Worm (Caenorhabditis elegans) whole organism, late embryonic: ENCODE data around the gene R10E9.3.
A peak's percentile ranks its signal among the peaks of the same experiment; 100 is the strongest.

Experiments used
- C08G9.2 ChIP-seq: sonication (generic microtip); optimal IDR thresholded peaks from 2 replicates; lab custom pipeline; 2016; ENCODE audit warnings: mild to moderate bottlenecking, missing genetic modification characterization, moderate library complexity, missing compliant biosample characterization
- C38D4.7 ChIP-seq: fragments of 200-800 bp; sonication (Bioruptor generic); optimal IDR thresholded peaks from 2 replicates; lab custom pipeline; 2018; ENCODE audit warnings: mild to moderate bottlenecking, missing genetic modification characterization, moderate library complexity, missing compliant biosample characterization
- K09A11.1 ChIP-seq: sonication (generic microtip); optimal IDR thresholded peaks from 2 replicates; lab custom pipeline; 2017; ENCODE audit warnings: antibody characterized with exemption, mild to moderate bottlenecking, missing genetic modification characterization, missing compliant biosample characterization; ENCODE audit not compliant: insufficient read depth
- Y22D7AL.16 ChIP-seq: sonication (generic microtip); optimal IDR thresholded peaks from 2 replicates; lab custom pipeline; 2016; ENCODE audit warnings: missing genetic modification characterization, missing compliant biosample characterization
- ama-1 ChIP-seq: fragments of 150-350 bp; optimal IDR thresholded peaks from 2 replicates; lab custom pipeline; 2014
- ceh-18 ChIP-seq: sonication (generic microtip); optimal IDR thresholded peaks from 2 replicates; lab custom pipeline; 2016; ENCODE audit warnings: missing genetic modification characterization, missing compliant biosample characterization
- ceh-19 ChIP-seq: fragments of 200-800 bp; sonication (Bioruptor generic); optimal IDR thresholded peaks from 2 replicates; lab custom pipeline; 2018; ENCODE audit warnings: mild to moderate bottlenecking, missing genetic modification characterization, missing compliant biosample characterization
- ceh-24 ChIP-seq: sonication (generic microtip); optimal IDR thresholded peaks from 2 replicates; lab custom pipeline; 2016; ENCODE audit warnings: mild to moderate bottlenecking, missing genetic modification characterization, missing compliant biosample characterization
- ceh-30 ChIP-seq: fragments of 150-350 bp; optimal IDR thresholded peaks from 2 replicates; lab custom pipeline; 2014; ENCODE audit warnings: missing biosample characterization, missing genetic modification characterization
- ceh-45 ChIP-seq: fragments of 200-800 bp; sonication (Bioruptor generic); IDR thresholded peaks from 2 replicates; pipeline ENCODE4 v1.3.6; 2022; ENCODE audit warnings: missing genetic modification reagents, missing genetic modification characterization, missing compliant biosample characterization
- ceh-9 ChIP-seq: sonication (generic microtip); optimal IDR thresholded peaks from 2 replicates; lab custom pipeline; 2016; ENCODE audit warnings: mild to moderate bottlenecking, missing genetic modification characterization, inconsistent platforms, missing compliant biosample characterization
- che-1 ChIP-seq: sonication (generic microtip); optimal IDR thresholded peaks from 2 replicates; lab custom pipeline; 2016; ENCODE audit warnings: mild to moderate bottlenecking, missing genetic modification characterization, missing compliant biosample characterization
- dmd-4 ChIP-seq: sonication (generic microtip); optimal IDR thresholded peaks from 2 replicates; lab custom pipeline; 2016; ENCODE audit warnings: borderline replicate concordance, missing genetic modification characterization, missing compliant biosample characterization
- elt-2 ChIP-seq: sonication (generic microtip); optimal IDR thresholded peaks from 2 replicates; lab custom pipeline; 2016; ENCODE audit warnings: missing genetic modification reagents, missing genetic modification characterization, missing compliant biosample characterization
- ets-4 ChIP-seq: sonication (generic microtip); optimal IDR thresholded peaks from 2 replicates; lab custom pipeline; 2016; ENCODE audit warnings: missing genetic modification characterization, missing compliant biosample characterization
- eyg-1 ChIP-seq: sonication (generic microtip); optimal IDR thresholded peaks from 2 replicates; lab custom pipeline; 2016; ENCODE audit warnings: missing genotype, missing genetic modification characterization, missing compliant biosample characterization
- fkh-10 ChIP-seq: fragments of 150-350 bp; optimal IDR thresholded peaks from 2 replicates; lab custom pipeline; 2014; ENCODE audit warnings: missing biosample characterization, missing genetic modification reagents, missing genetic modification characterization
- gmeb-2 ChIP-seq: sonication (generic microtip); optimal IDR thresholded peaks from 2 replicates; lab custom pipeline; 2016; ENCODE audit warnings: missing genetic modification characterization, inconsistent platforms, missing compliant biosample characterization
- hlh-30 ChIP-seq: sonication (generic microtip); optimal IDR thresholded peaks from 2 replicates; lab custom pipeline; 2017; ENCODE audit warnings: antibody characterized with exemption, missing genetic modification characterization, missing compliant biosample characterization; ENCODE audit not compliant: insufficient read depth
- hlh-8 ChIP-seq: sonication (generic microtip); optimal IDR thresholded peaks from 2 replicates; lab custom pipeline; 2016; ENCODE audit warnings: missing genotype, missing genetic modification characterization, missing compliant biosample characterization
- lim-6 ChIP-seq: sonication (generic microtip); optimal IDR thresholded peaks from 2 replicates; lab custom pipeline; 2016; ENCODE audit warnings: missing genetic modification characterization, missing compliant biosample characterization
- lin-11 ChIP-seq: fragments of 200-800 bp; sonication (Bioruptor generic); optimal IDR thresholded peaks from 2 replicates; lab custom pipeline; 2018; ENCODE audit warnings: mild to moderate bottlenecking, missing genetic modification characterization, missing compliant biosample characterization
- madf-2 ChIP-seq: sonication (generic microtip); optimal IDR thresholded peaks from 2 replicates; lab custom pipeline; 2017; ENCODE audit warnings: missing genetic modification characterization, missing compliant biosample characterization
- nhr-232 ChIP-seq: sonication (generic microtip); optimal IDR thresholded peaks from 2 replicates; lab custom pipeline; 2016; ENCODE audit warnings: missing genetic modification characterization, missing compliant biosample characterization
- pag-3 ChIP-seq: sonication (generic microtip); optimal IDR thresholded peaks from 2 replicates; lab custom pipeline; 2016; ENCODE audit warnings: missing compliant biosample characterization, missing genetic modification characterization, borderline replicate concordance
- pat-9 ChIP-seq: fragments of 200-800 bp; sonication (Bioruptor generic); optimal IDR thresholded peaks from 2 replicates; lab custom pipeline; 2018; ENCODE audit warnings: mild to moderate bottlenecking, missing genetic modification characterization, moderate library complexity, missing compliant biosample characterization
- pax-1 ChIP-seq: fragments of 150-350 bp; optimal IDR thresholded peaks from 2 replicates; lab custom pipeline; 2014; ENCODE audit warnings: missing biosample characterization, missing genetic modification characterization
- pha-2 ChIP-seq: sonication (generic microtip); optimal IDR thresholded peaks from 2 replicates; lab custom pipeline; 2017; ENCODE audit warnings: mild to moderate bottlenecking, missing genetic modification characterization, missing compliant biosample characterization
- pqm-1 ChIP-seq: sonication (generic microtip); optimal IDR thresholded peaks from 2 replicates; lab custom pipeline; 2016; ENCODE audit warnings: missing genetic modification characterization, missing compliant biosample characterization
- pros-1 ChIP-seq: fragments of 150-350 bp; optimal IDR thresholded peaks from 2 replicates; lab custom pipeline; 2014; ENCODE audit warnings: missing biosample characterization, missing genetic modification reagents, missing genetic modification characterization
- ref-2 ChIP-seq: sonication (generic microtip); optimal IDR thresholded peaks from 2 replicates; lab custom pipeline; 2016; ENCODE audit warnings: missing genetic modification characterization, missing compliant biosample characterization
- sdc-2 ChIP-seq: sonication (generic microtip); optimal IDR thresholded peaks from 2 replicates; lab custom pipeline; 2016; ENCODE audit warnings: missing genotype, missing genetic modification characterization, missing compliant biosample characterization
- sox-2 ChIP-seq: fragments of 200-800 bp; sonication (Bioruptor generic); IDR thresholded peaks from 2 replicates; pipeline ENCODE4 v1.3.6; 2022; ENCODE audit warnings: missing genetic modification reagents, missing genetic modification characterization, missing compliant biosample characterization
- sox-4 ChIP-seq: sonication (generic microtip); optimal IDR thresholded peaks from 2 replicates; lab custom pipeline; 2017; ENCODE audit warnings: mild to moderate bottlenecking, missing genetic modification characterization, inconsistent platforms, missing compliant biosample characterization
- unc-42 ChIP-seq: sonication (generic microtip); optimal IDR thresholded peaks from 2 replicates; lab custom pipeline; 2016; ENCODE audit warnings: missing genotype, missing genetic modification characterization, missing compliant biosample characterization
- unc-55 ChIP-seq: sonication (generic microtip); optimal IDR thresholded peaks from 2 replicates; lab custom pipeline; 2017; ENCODE audit warnings: missing biosample characterization, missing genetic modification reagents, missing genetic modification characterization
- zip-5 ChIP-seq: sonication (generic microtip); optimal IDR thresholded peaks from 2 replicates; lab custom pipeline; 2016; ENCODE audit warnings: missing genetic modification characterization, missing compliant biosample characterization

Gene R10E9.3

ce11 chrIII:3916624-3917023 lies 43.4 kb upstream of the R10E9.3 start, which contains the start of gene ccdc-47 (continued):
- TF ChIP-seq pag-3 (tag; lab: Kevin White, UChicago) (no peak), ceh-9 (tag; lab: Kevin White, UChicago) (no peak), eyg-1 (tag; lab: Kevin White, UChicago) (peak; percentile 48), elt-2 (peak; percentile 93), hlh-8 (tag; lab: Kevin White, UChicago) (peak; percentile 84), sox-4 (tag; lab: Kevin White, UChicago) (peak; percentile 81), pha-2 (tag; lab: Kevin White, UChicago) (peak; percentile 77), C08G9.2 (tag; lab: Kevin White, UChicago) (peak; percentile 71), lim-6 (no peak), zip-5 (peak; percentile 61), ceh-19 (peak; percentile 87), ceh-45 (peak; percentile 73; the same call in 1 of the 2 replicates), gmeb-2 (tag; lab: Kevin White, UChicago) (peak; percentile 82), sdc-2 (tag; lab: Kevin White, UChicago) (peak; percentile 39), C38D4.7 (peak; percentile 77), unc-55 (GFP tag; lab: Kevin White, UChicago) (no peak)

ce11 chrIII:3918569-3918968 lies 41.5 kb upstream of the R10E9.3 start, which contains the start of gene ZK1058.3:
TSS of gene ZK1058.3 (plus strand) at chrIII:3918869.
- TF ChIP-seq pat-9 (tag; lab: Kevin White, UChicago) = no peak
- no peak for TF ChIP-seq lim-6
- no peak for TF ChIP-seq ceh-30 (tag; lab: Kevin White, UChicago)
- no peak for TF ChIP-seq madf-2 (tag; lab: Kevin White, UChicago)
- no peak for TF ChIP-seq ceh-18 (tag; lab: Kevin White, UChicago)

DNA sequence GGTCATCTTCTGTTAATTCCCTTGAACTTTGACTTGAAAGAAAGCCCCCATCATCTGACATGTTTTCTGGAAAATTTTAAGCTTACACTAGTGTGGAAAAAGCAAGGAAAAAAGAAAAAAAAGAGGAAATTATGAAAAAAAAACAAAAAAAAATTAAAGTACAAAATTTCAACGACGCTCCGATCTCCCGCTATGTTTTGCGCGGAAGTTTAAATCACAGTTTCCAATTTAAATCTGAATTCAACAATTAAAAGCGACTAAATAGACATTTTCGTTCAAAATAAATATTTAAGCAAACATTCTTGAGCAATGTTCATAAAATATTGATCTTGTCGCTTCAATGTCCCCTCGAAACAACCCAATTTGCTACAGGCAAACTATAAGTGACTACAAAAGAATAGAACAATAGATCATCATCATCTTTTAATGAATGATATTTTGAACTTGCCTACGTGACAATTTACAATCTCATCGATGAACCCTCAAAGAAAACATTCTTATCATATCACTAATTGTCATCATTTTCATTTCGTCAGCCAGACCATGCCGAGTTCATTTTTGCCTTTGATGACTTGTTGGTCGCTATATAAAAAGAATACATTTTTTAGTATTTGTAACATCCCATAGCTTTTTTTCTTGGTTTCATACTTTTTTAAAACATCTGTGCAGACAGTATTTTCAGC lies 38.2 kb upstream of the R10E9.3 start, which contains the start of the genes metl-6 and nit-1:
Gene metl-6, minus strand, starts transcription at position 66 of the 683 bp plus-strand sequence.
Gene nit-1, plus strand, starts transcription at position 562 of the 683 bp plus-strand sequence.
- TF ChIP-seq elt-2 (no peak), pros-1 (tag; lab: Kevin White, UChicago) (no peak), sox-4 (tag; lab: Kevin White, UChicago) (no peak), lin-11 (no peak), pax-1 (tag; lab: Kevin White, UChicago) (no peak), gmeb-2 (tag; lab: Kevin White, UChicago) (no peak), C08G9.2 (tag; lab: Kevin White, UChicago) (no peak), pag-3 (tag; lab: Kevin White, UChicago) (no peak), dmd-4 (tag; lab: Kevin White, UChicago) (no peak), ama-1 (no peak), Y22D7AL.16 (tag; lab: Kevin White, UChicago) (no peak), ref-2 (tag; lab: Kevin White, UChicago) (no peak), hlh-30 (tag; lab: Kevin White, UChicago) (no peak)
- TF ChIP-seq, all 69 proteins: peak for 0

ce11 chrIII:3926116-3926515 lies 33.9 kb upstream of the R10E9.3 start, which contains the start of gene ZK1058.9:
TSS of gene ZK1058.9 (minus strand) at chrIII:3926216.
- TF ChIP-seq sox-2 (GFP tag; lab: Robert Waterston, UW) (no peak), ceh-30 (tag; lab: Kevin White, UChicago) (no peak), hlh-8 (tag; lab: Kevin White, UChicago) (no peak), unc-42 (no peak), elt-2 (no peak), gmeb-2 (tag; lab: Kevin White, UChicago) (no peak), pqm-1 (no peak), pax-1 (tag; lab: Kevin White, UChicago) (no peak), ets-4 (tag; lab: Kevin White, UChicago) (no peak), ceh-24 (tag; lab: Kevin White, UChicago) (no peak), nhr-232 (no peak), fkh-10 (GFP tag; lab: Kevin White, UChicago) (no peak), lin-11 (no peak), ceh-9 (tag; lab: Kevin White, UChicago) (no peak), K09A11.1 (tag; lab: Kevin White, UChicago) (no peak), ceh-19 (no peak), ceh-18 (tag; lab: Kevin White, UChicago) (no peak), che-1 (tag; lab: Kevin White, UChicago) (no peak)
